Worm (Caenorhabditis elegans) whole organism, young adult: Measurements from ENCODE around the gene C35D10.10.

Experiments used
- F23B12.7 ChIP-seq: sonication (generic microtip); optimal IDR thresholded peaks from 2 replicates; lab custom pipeline; 2017; ENCODE audit warnings: missing genetic modification characterization, mild to moderate bottlenecking, missing compliant biosample characterization, antibody characterized with exemption, moderate library complexity; ENCODE audit not compliant: insufficient read depth
- F33H1.4 ChIP-seq: fragments of 200-800 bp; sonication (Bioruptor generic); IDR thresholded peaks from 2 replicates; pipeline ENCODE4 v1.3.6; 2022; ENCODE audit warnings: missing genetic modification reagents, missing genetic modification characterization, missing compliant biosample characterization
- F49E8.2 ChIP-seq: sonication (generic microtip); optimal IDR thresholded peaks from 3 replicates; lab custom pipeline; 2017; ENCODE audit warnings: missing genetic modification characterization, mild to moderate bottlenecking, missing compliant biosample characterization, antibody characterized with exemption, moderate library complexity; ENCODE audit not compliant: insufficient read depth
- F52B5.7 ChIP-seq: sonication (generic microtip); optimal IDR thresholded peaks from 2 replicates; lab custom pipeline; 2016; ENCODE audit warnings: mild to moderate bottlenecking, missing genetic modification characterization, missing compliant biosample characterization
- F55B11.4 ChIP-seq: sonication (generic microtip); optimal IDR thresholded peaks from 2 replicates; lab custom pipeline; 2016; ENCODE audit warnings: missing compliant biosample characterization, missing genetic modification characterization, borderline replicate concordance; ENCODE audit not compliant: insufficient read depth
- F57A8.1 ChIP-seq: fragments of 200-800 bp; sonication (Bioruptor generic); optimal IDR thresholded peaks from 2 replicates; lab custom pipeline; 2018; ENCODE audit warnings: mild to moderate bottlenecking, missing genetic modification characterization, moderate library complexity, missing compliant biosample characterization
- T26A5.8 ChIP-seq: sonication (generic microtip); optimal IDR thresholded peaks from 2 replicates; lab custom pipeline; 2016; ENCODE audit warnings: missing genetic modification characterization, missing compliant biosample characterization
- Y53F4B.3 ChIP-seq: fragments of 200-800 bp; sonication (Bioruptor generic); IDR thresholded peaks from 2 replicates; pipeline ENCODE4 v1.3.6; 2022; ENCODE audit warnings: missing genetic modification reagents, missing genetic modification characterization, missing compliant biosample characterization
- Y56A3A.18 ChIP-seq: fragments of 200-800 bp; sonication (Bioruptor generic); IDR thresholded peaks from 2 replicates; pipeline ENCODE4 v1.3.6; 2022; ENCODE audit warnings: missing genetic modification reagents, missing genetic modification characterization, missing compliant biosample characterization
- akir-1 ChIP-seq: fragments of 200-800 bp; sonication (Bioruptor generic); optimal IDR thresholded peaks from 2 replicates; lab custom pipeline; 2018; ENCODE audit warnings: mild to moderate bottlenecking, missing genetic modification characterization, moderate library complexity, missing compliant biosample characterization
- aptf-3 ChIP-seq: fragments of 200-800 bp; sonication (Bioruptor generic); IDR thresholded peaks from 2 replicates; pipeline ENCODE4 v1.3.6; 2022; ENCODE audit warnings: missing genetic modification characterization, missing compliant biosample characterization
- attf-3 ChIP-seq: fragments of 200-800 bp; sonication (Bioruptor generic); conservative IDR thresholded peaks from 2 replicates; pipeline ENCODE4 v1.3.6; 2022; ENCODE audit warnings: missing genetic modification reagents, missing genetic modification characterization, missing compliant biosample characterization
- attf-5 ChIP-seq: fragments of 200-800 bp; sonication (Bioruptor generic); optimal IDR thresholded peaks from 2 replicates; lab custom pipeline; 2018; ENCODE audit warnings: mild to moderate bottlenecking, missing genetic modification characterization, missing compliant biosample characterization
- cebp-1 ChIP-seq, 2 experiments: fragments of 200-800 bp in 1 of 2; sonication (Bioruptor generic) in 1 of 2; sonication (generic microtip) in 1 of 2; IDR thresholded peaks in 1 of 2; optimal IDR thresholded peaks in 1 of 2; 2 replicates each; pipeline versions ENCODE4 v1.3.6 to Lab custom; 2017 to 2022; ENCODE audit warnings: missing compliant biosample characterization in 2 of 2, missing genetic modification characterization in 2 of 2, mild to moderate bottlenecking in 1 of 2, missing genetic modification reagents in 1 of 2, moderate library complexity in 1 of 2
- cebp-2 ChIP-seq: fragments of 200-800 bp; sonication (Bioruptor generic); IDR thresholded peaks from 2 replicates; pipeline ENCODE4 v1.3.6; 2022; ENCODE audit warnings: missing genetic modification characterization, missing compliant biosample characterization
- ceh-40 ChIP-seq: fragments of 200-800 bp; sonication (Bioruptor generic); IDR thresholded peaks from 2 replicates; pipeline ENCODE4 v1.3.6; 2022; ENCODE audit warnings: missing genetic modification characterization, missing compliant biosample characterization
- chd-7 ChIP-seq: sonication (generic microtip); optimal IDR thresholded peaks from 2 replicates; lab custom pipeline; 2016; ENCODE audit warnings: mild to moderate bottlenecking, missing genetic modification characterization, moderate library complexity, missing compliant biosample characterization
- dpff-1 ChIP-seq: sonication (generic microtip); optimal IDR thresholded peaks from 2 replicates; lab custom pipeline; 2017; ENCODE audit warnings: mild to moderate bottlenecking, missing genetic modification characterization, missing compliant biosample characterization
- dpl-1 ChIP-seq: fragments of 150-350 bp; optimal IDR thresholded peaks from 2 replicates; lab custom pipeline; 2014; ENCODE audit warnings: missing biosample characterization, missing genetic modification reagents, missing genetic modification characterization
- efl-1 ChIP-seq: fragments of 150-350 bp; optimal IDR thresholded peaks from 2 replicates; lab custom pipeline; 2014; ENCODE audit warnings: missing biosample characterization, missing genetic modification reagents, missing genetic modification characterization
- egl-44 ChIP-seq: fragments of 200-800 bp; sonication (Bioruptor generic); IDR thresholded peaks from 2 replicates; pipeline ENCODE4 v1.3.6; 2022; ENCODE audit warnings: missing genetic modification reagents, missing genetic modification characterization, missing compliant biosample characterization
- hmg-1.2 ChIP-seq: fragments of 200-800 bp; sonication (Bioruptor generic); IDR thresholded peaks from 2 replicates; pipeline ENCODE4 v1.3.6; 2022; ENCODE audit warnings: missing genetic modification reagents, missing genetic modification characterization, missing compliant biosample characterization
- lag-1 ChIP-seq: fragments of 200-800 bp; sonication (Bioruptor generic); IDR thresholded peaks from 2 replicates; pipeline ENCODE4 v1.3.6; 2022; ENCODE audit warnings: missing genetic modification reagents, missing genetic modification characterization, missing compliant biosample characterization
- let-607 ChIP-seq, 2 experiments: fragments of 200-800 bp in 1 of 2; sonication (Bioruptor generic) in 1 of 2; sonication (generic microtip) in 1 of 2; optimal IDR thresholded peaks; 2 replicates each; lab custom pipeline; 2016 to 2018; ENCODE audit warnings: mild to moderate bottlenecking in 2 of 2, missing compliant biosample characterization in 2 of 2, missing genetic modification characterization in 2 of 2, moderate library complexity in 2 of 2, missing genotype in 1 of 2
- lin-26 ChIP-seq: fragments of 200-800 bp; sonication (Bioruptor generic); IDR thresholded peaks from 2 replicates; pipeline ENCODE4 v1.3.6; 2022; ENCODE audit warnings: missing genetic modification reagents, missing genetic modification characterization, missing compliant biosample characterization
- lin-35 ChIP-seq, 3 experiments: fragments of 150-350 bp in 2 of 3; sonication (generic microtip) in 1 of 3; optimal IDR thresholded peaks; 2 replicates each; lab custom pipeline; 2014 to 2018; ENCODE audit warnings: missing biosample characterization in 3 of 3, missing genetic modification characterization in 3 of 3, missing genetic modification reagents in 3 of 3
- lin-54 ChIP-seq: fragments of 200-800 bp; sonication (Bioruptor generic); optimal IDR thresholded peaks from 2 replicates; lab custom pipeline; 2018; ENCODE audit warnings: mild to moderate bottlenecking, missing genetic modification characterization, missing compliant biosample characterization
- lsl-1 ChIP-seq: fragments of 200-800 bp; sonication (Bioruptor generic); optimal IDR thresholded peaks from 2 replicates; lab custom pipeline; 2018; ENCODE audit warnings: mild to moderate bottlenecking, missing genetic modification characterization, moderate library complexity, missing compliant biosample characterization
- madf-3 ChIP-seq: fragments of 200-800 bp; sonication (Bioruptor generic); IDR thresholded peaks from 2 replicates; pipeline ENCODE4 v1.3.6; 2022; ENCODE audit warnings: missing genetic modification reagents, missing genetic modification characterization, missing compliant biosample characterization
- mxl-1 ChIP-seq: sonication (generic microtip); optimal IDR thresholded peaks from 2 replicates; lab custom pipeline; 2016; ENCODE audit warnings: missing genetic modification characterization, missing compliant biosample characterization
- nhr-27 ChIP-seq: fragments of 200-800 bp; sonication (Bioruptor generic); optimal IDR thresholded peaks from 2 replicates; lab custom pipeline; 2018; ENCODE audit warnings: mild to moderate bottlenecking, missing genetic modification characterization, moderate library complexity, missing compliant biosample characterization
- nhr-90 ChIP-seq: sonication (generic microtip); optimal IDR thresholded peaks from 2 replicates; lab custom pipeline; 2016; ENCODE audit warnings: missing genotype, mild to moderate bottlenecking, missing genetic modification characterization, missing compliant biosample characterization
- rec-8 ChIP-seq, 2 experiments: sonication (generic microtip); optimal IDR thresholded peaks; 2 replicates each; lab custom pipeline; 2016; ENCODE audit warnings: mild to moderate bottlenecking in 2 of 2, missing genetic modification characterization in 2 of 2, missing genetic modification reagents in 2 of 2, missing genotype in 2 of 2, missing biosample characterization in 1 of 2, missing compliant biosample characterization in 1 of 2, moderate library complexity in 1 of 2
- rpc-1 ChIP-seq, 2 experiments: fragments of 150-350 bp in 1 of 2; sonication (generic microtip) in 1 of 2; optimal IDR thresholded peaks; 2 replicates each; lab custom pipeline; 2014 to 2018; ENCODE audit warnings: missing biosample characterization in 1 of 2, missing genetic modification characterization in 1 of 2, missing genetic modification reagents in 1 of 2, missing genotype in 1 of 2
- sea-2 ChIP-seq: fragments of 200-800 bp; sonication (Bioruptor generic); IDR thresholded peaks from 2 replicates; pipeline ENCODE4 v1.3.6; 2022; ENCODE audit warnings: missing genetic modification characterization, missing compliant biosample characterization
- zfh-2 ChIP-seq: fragments of 200-800 bp; sonication (Bioruptor generic); conservative IDR thresholded peaks from 2 replicates; pipeline ENCODE4 v1.3.6; 2022; ENCODE audit warnings: missing genetic modification reagents, missing genetic modification characterization, missing compliant biosample characterization
- zim-3 ChIP-seq: sonication (generic microtip); optimal IDR thresholded peaks from 2 replicates; lab custom pipeline; 2017; ENCODE audit warnings: mild to moderate bottlenecking, missing genetic modification characterization, moderate library complexity, missing compliant biosample characterization
- ztf-25 ChIP-seq: fragments of 200-800 bp; sonication (Bioruptor generic); IDR thresholded peaks from 2 replicates; pipeline ENCODE4 v1.3.6; 2022; ENCODE audit warnings: missing genetic modification reagents, missing genetic modification characterization, missing compliant biosample characterization

Gene C35D10.10

DNA sequence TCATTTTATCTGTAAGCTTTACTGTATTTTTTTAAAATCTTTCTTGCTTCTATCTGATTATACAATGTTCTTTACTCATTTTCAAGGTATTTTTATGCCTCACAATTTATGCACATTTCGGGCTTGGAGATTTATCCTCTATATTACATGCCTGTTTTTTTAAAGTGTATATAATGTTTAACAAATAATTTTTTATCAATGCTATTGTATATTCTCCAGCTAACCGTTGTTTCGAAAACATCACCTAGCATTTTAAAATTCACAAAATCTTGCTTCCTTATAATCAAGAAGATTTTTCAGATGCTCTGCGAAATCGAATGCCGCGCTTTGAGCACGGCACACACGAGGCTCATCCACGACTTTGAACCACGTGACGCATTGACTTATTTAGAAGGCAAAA is 9.6 kb downstream of the C35D10.10 start, which contains the start of gene ced-4:
TSS of gene ced-4 (plus strand) at position 301 of the 400 bp plus-strand sequence.
- TF ChIP-seq F55B11.4 (tag; lab: Kevin White, UChicago), result no peak
- TF ChIP-seq rpc-1 (optimal IDR thresholded peaks at IDR 0.05; lab: Kevin White, UChicago), result no peak
- no peak for TF ChIP-seq rpc-1 (tag; optimal IDR thresholded peaks at IDR 0.05; lab: Kevin White, UChicago)
- TF ChIP-seq ztf-25 (GFP tag; lab: Robert Waterston, UW), result no peak
- TF ChIP-seq nhr-90 (tag; lab: Kevin White, UChicago), result no peak
- no peak for TF ChIP-seq Y56A3A.18 (GFP tag; lab: Robert Waterston, UW)
- TF ChIP-seq cebp-1 (GFP tag; IDR thresholded peaks at IDR 0.05; lab: Robert Waterston, UW), result no peak
- no peak for TF ChIP-seq cebp-1 (tag; optimal IDR thresholded peaks at IDR 0.05; lab: Kevin White, UChicago)
- peak in 1 of 3 experiments; percentile 1 for TF ChIP-seq lin-35 (GFP tag; optimal IDR thresholded peaks at IDR 0.05; lab: Kevin White, UChicago)
- no peak for TF ChIP-seq ceh-40 (GFP tag; lab: Robert Waterston, UW)
- TF ChIP-seq sea-2 (GFP tag; lab: Robert Waterston, UW), result no peak
- TF ChIP-seq attf-3 (GFP tag; lab: Robert Waterston, UW), result no peak
- 0 out of 2 replicates have a peak, but pooled peaks have one; percentile 32 for TF ChIP-seq madf-3 (GFP tag; lab: Robert Waterston, UW)

- TF ChIP-seq lin-35 (GFP tag; optimal IDR thresholded peaks at IDR 0.05; lab: Kevin White, UChicago) (peak in 1 of 3 experiments; percentile 29), lin-54 (GFP tag; lab: Kevin White, UChicago) (peak; percentile 21), madf-3 (GFP tag; lab: Robert Waterston, UW) (no peak), efl-1 (peak; percentile 4), dpl-1 (GFP tag; lab: Kevin White, UChicago) (peak; percentile 14), lsl-1 (GFP tag; lab: Kevin White, UChicago) (peak; percentile 43), chd-7 (no peak), lin-26 (GFP tag; lab: Robert Waterston, UW) (no peak)
Observed at ce11 chrIII:4850139-4850538, 11.5 kb downstream of the C35D10.10 start, which contains the start of gene F26A1.1. F26A1.1 (plus strand) TSS chrIII:4850507.

DNA sequence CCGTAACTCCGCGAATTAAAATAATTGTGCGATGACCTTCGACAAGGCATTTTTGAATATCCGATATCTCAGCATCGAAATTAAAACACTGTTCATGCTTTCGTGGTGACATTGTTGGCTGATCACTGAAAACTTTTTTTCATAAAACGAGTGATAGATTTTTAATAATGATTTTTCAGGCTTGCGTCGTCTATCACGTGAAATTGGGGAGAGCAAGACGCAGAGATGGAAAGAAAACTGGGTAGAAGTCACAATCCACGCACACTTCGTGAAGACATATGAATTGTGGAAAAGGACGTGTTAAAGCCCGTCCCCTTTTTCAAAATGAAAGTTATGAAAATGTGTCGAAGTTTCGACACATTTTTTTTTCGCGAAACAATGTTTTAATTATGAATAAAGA is 11.9 kb downstream of the C35D10.10 start, which contains the start of gene nonu-1:
TSS of gene nonu-1 (minus strand) at position 169 of the 400 bp plus-strand sequence.
- TF ChIP-seq nhr-27 (tag; lab: Kevin White, UChicago) (no peak), zim-3 (tag; lab: Kevin White, UChicago) (no peak), attf-5 (peak; percentile 37), let-607 (tag; optimal IDR thresholded peaks at IDR 0.05; lab: Kevin White, UChicago) (peak in 1 of 2 experiments; percentile 25), hmg-1.2 (GFP tag; lab: Robert Waterston, UW) (peak; percentile 32; the same call in 1 of the 2 replicates), ztf-25 (GFP tag; lab: Robert Waterston, UW) (no peak)

DNA sequence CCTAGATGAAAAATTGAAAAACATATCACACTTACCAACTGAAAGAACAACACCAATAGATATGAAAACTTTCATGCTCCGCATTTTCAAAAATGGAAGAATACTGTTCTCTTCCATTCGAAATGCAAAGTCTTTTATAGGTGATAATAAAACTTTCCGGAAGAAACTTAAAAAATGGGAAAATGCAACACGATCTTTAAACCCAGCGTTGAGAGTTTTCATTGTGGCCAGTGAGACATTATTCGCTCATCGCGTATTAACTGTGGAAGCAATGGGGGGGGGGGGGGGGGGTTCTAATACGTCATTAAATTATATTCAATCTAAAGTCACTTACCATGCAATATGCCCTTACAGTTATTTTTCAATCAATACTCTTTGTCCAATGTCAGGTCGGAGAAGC is 17.3 kb downstream of the C35D10.10 start, which contains the start of the genes clec-157 and fkh-5:
TSS of gene clec-157 (minus strand) at position 101 of the 400 bp plus-strand sequence.
TSS of gene fkh-5 (plus strand) at position 336 of the 400 bp plus-strand sequence.
- TF ChIP-seq F23B12.7 (tag; lab: Kevin White, UChicago), result no peak
- TF ChIP-seq F49E8.2 (tag; lab: Kevin White, UChicago), result no peak
- TF ChIP-seq F33H1.4 (GFP tag; lab: Robert Waterston, UW), result no peak
- TF ChIP-seq attf-3 (GFP tag; lab: Robert Waterston, UW), result no peak
- no peak for TF ChIP-seq lag-1
- no peak for TF ChIP-seq aptf-3
- TF ChIP-seq F57A8.1 (GFP tag; lab: Kevin White, UChicago), result no peak
- TF ChIP-seq akir-1 (GFP tag; lab: Kevin White, UChicago), result no peak
- no peak for TF ChIP-seq egl-44
- TF ChIP-seq F52B5.7 (tag; lab: Kevin White, UChicago), result no peak
- no peak for TF ChIP-seq lin-54 (GFP tag; lab: Kevin White, UChicago)
- no peak for TF ChIP-seq Y53F4B.3 (GFP tag; lab: Robert Waterston, UW)
- TF ChIP-seq T26A5.8 (tag; lab: Kevin White, UChicago), result no peak
- no peak for TF ChIP-seq nhr-90 (tag; lab: Kevin White, UChicago)
- no peak for TF ChIP-seq rec-8 (tag; optimal IDR thresholded peaks at IDR 0.05; lab: Kevin White, UChicago)
- TF ChIP-seq dpff-1 (tag; lab: Kevin White, UChicago), result no peak
- TF ChIP-seq cebp-2, result no peak
- TF ChIP-seq ztf-25 (GFP tag; lab: Robert Waterston, UW), result no peak
- no peak for TF ChIP-seq zfh-2
- no peak for TF ChIP-seq mxl-1
